Fruit fly (Drosophila melanogaster): ENCODE measurements around the gene CG45603.

Gene CG45603

DNA sequence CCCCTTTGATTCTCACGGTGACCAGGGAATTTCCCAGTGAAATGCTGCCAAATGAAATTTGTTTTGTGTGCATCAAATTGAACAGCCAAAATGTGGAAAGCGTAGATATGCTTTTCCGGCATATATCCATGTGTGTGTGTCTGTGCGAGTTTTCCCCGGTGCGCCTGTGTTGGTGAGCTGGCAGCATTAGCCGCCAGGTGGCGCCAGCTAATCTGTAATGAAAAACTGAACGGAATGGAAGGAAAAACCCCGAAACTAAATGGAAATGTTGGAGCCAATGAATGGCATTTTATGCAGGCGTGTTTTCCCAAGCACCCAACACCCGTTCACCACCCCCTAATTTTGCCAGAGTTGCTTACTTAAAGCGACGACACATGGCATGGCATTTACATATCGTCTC lies 32.1 kb downstream of the CG45603 start:
- no peak for TF ChIP-seq dmrt93B (GFP tag; optimal IDR thresholded peaks at IDR 0.05)
- no peak for TF ChIP-seq Hr83 (GFP tag; optimal IDR thresholded peaks at IDR 0.05; ENCODE audit: poor library complexity, severe bottlenecking)
- TF ChIP-seq dl (GFP tag; optimal IDR thresholded peaks at IDR 0.05; ENCODE audit: insufficient read depth in 1 of 2, partially characterized antibody in 2 of 2) = no peak
- no peak for TF ChIP-seq psq (GFP tag; optimal IDR thresholded peaks at IDR 0.05)
- no peak for TF ChIP-seq rgr (GFP tag; optimal IDR thresholded peaks at IDR 0.05)
- TF ChIP-seq Sp1 (GFP tag; optimal IDR thresholded peaks at IDR 0.05) = no peak
- no peak for TF ChIP-seq lola (GFP tag; optimal IDR thresholded peaks at IDR 0.05)
- no peak for TF ChIP-seq Vsx2 (GFP tag; optimal IDR thresholded peaks at IDR 0.05; ENCODE audit: partially characterized antibody)
- TF ChIP-seq GATAd (GFP tag; optimal IDR thresholded peaks at IDR 0.05) = no peak
- no peak for TF ChIP-seq br (GFP tag; optimal IDR thresholded peaks at IDR 0.05)
- no peak for TF ChIP-seq tai (GFP tag; optimal IDR thresholded peaks at IDR 0.05)
- no peak for TF ChIP-seq Hr78 (GFP tag; optimal IDR thresholded peaks at IDR 0.05)
- no peak for TF ChIP-seq foxo (GFP tag; optimal IDR thresholded peaks at IDR 0.05)
- TF ChIP-seq Myc (optimal IDR thresholded peaks at IDR 0.05) = no peak
- no peak for TF ChIP-seq fru (GFP tag; optimal IDR thresholded peaks at IDR 0.05)
- TF ChIP-seq dsf (GFP tag; optimal IDR thresholded peaks at IDR 0.05; ENCODE audit: borderline replicate concordance) = no peak
- no peak for TF ChIP-seq h (GFP tag; optimal IDR thresholded peaks at IDR 0.05)
- TF ChIP-seq CrebA (GFP tag; optimal IDR thresholded peaks at IDR 0.05; ENCODE audit: borderline replicate concordance) = no peak
- TF ChIP-seq Mio (GFP tag; optimal IDR thresholded peaks at IDR 0.05) = no peak
